Fruit fly (Drosophila melanogaster): Measurements from ENCODE around the gene CG7377.

CG7377 gene

dm6 chr3L:11609153-11609809 lies 19.8 kb downstream of the CG7377 start, which contains the start of gene Duba:
Gene Duba (minus strand): TSS chr3L:11609465.
- TF ChIP-seq kay (GFP tag; ENCODE audit: borderline replicate concordance): no peak
- peak; percentile 44 for TF ChIP-seq Mnt (GFP tag; optimal IDR thresholded peaks at IDR 0.05)
- peak; percentile 23 for TF ChIP-seq CG5204 (GFP tag; optimal IDR thresholded peaks at IDR 0.05)

- TF ChIP-seq CG1620 (GFP tag; optimal IDR thresholded peaks at IDR 0.05) (no peak), cic (GFP tag; optimal IDR thresholded peaks at IDR 0.05) (no peak), CG11617 (GFP tag; optimal IDR thresholded peaks at IDR 0.05) (no peak), kay (GFP tag; ENCODE audit: borderline replicate concordance) (no peak), toe (GFP tag; optimal IDR thresholded peaks at IDR 0.05) (no peak), Clk (GFP tag; optimal IDR thresholded peaks at IDR 0.05) (no peak), Hr96 (GFP tag; optimal IDR thresholded peaks at IDR 0.05) (no peak), Crg-1 (GFP tag; optimal IDR thresholded peaks at IDR 0.05) (no peak), Mnt (GFP tag; optimal IDR thresholded peaks at IDR 0.05) (no peak), bab1 (GFP tag; optimal IDR thresholded peaks at IDR 0.05) (no peak), CG7045 (GFP tag; optimal IDR thresholded peaks at IDR 0.05) (no peak)
Observed at dm6 chr3L:11609835-11610234, 20.3 kb downstream of the CG7377 start, which contains the start of gene CG42832. Gene CG42832 (plus strand): TSS chr3L:11610135.

DNA sequence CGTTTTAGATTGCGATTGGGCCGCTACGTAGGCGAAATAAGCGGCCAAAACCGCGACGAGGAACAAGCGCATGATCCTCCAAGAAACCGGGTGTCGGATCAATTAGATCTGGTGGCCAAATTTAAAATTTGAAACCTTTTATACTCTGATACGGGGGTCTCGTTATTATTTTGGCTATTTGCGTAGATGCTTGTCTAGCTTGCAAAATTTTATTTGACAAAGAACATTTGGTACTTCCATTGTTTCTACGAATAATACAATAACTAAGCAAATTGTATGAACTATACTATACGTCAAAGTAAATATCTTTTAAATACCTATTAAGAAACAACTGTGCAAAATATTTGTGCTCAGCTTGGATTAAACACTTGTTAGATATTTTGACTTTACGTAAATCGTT lies 30.5 kb downstream of the CG7377 start, which contains the start of gene Muc68Ca:
Muc68Ca (minus strand) TSS at position 101 of the 400 bp plus-strand sequence.
- TF ChIP-seq tj (GFP tag; optimal IDR thresholded peaks at IDR 0.05) (no peak), bab1 (GFP tag; optimal IDR thresholded peaks at IDR 0.05) (no peak), toe (GFP tag; optimal IDR thresholded peaks at IDR 0.05) (no peak), Hr96 (GFP tag; optimal IDR thresholded peaks at IDR 0.05) (no peak), ovo (GFP tag; optimal IDR thresholded peaks at IDR 0.05) (no peak), CG11617 (GFP tag; optimal IDR thresholded peaks at IDR 0.05) (no peak), cic (GFP tag; optimal IDR thresholded peaks at IDR 0.05) (no peak), CG1620 (GFP tag; optimal IDR thresholded peaks at IDR 0.05) (no peak), CG7101 (tag; optimal IDR thresholded peaks at IDR 0.05) (no peak), CG5204 (GFP tag; optimal IDR thresholded peaks at IDR 0.05) (no peak), Mnt (GFP tag; optimal IDR thresholded peaks at IDR 0.05) (no peak), CG14711 (tag; optimal IDR thresholded peaks at IDR 0.05) (no peak), Crg-1 (GFP tag; optimal IDR thresholded peaks at IDR 0.05) (no peak), pad (GFP tag; optimal IDR thresholded peaks at IDR 0.05) (no peak), CG12768 (GFP tag; optimal IDR thresholded peaks at IDR 0.05) (no peak), CG7045 (GFP tag; optimal IDR thresholded peaks at IDR 0.05) (no peak), kay (GFP tag; ENCODE audit: borderline replicate concordance) (no peak), cnc (optimal IDR thresholded peaks at IDR 0.05) (no peak)

dm6 chr3L:11622750-11623149 lies 33.3 kb downstream of the CG7377 start:
- peak; percentile 65 for TF ChIP-seq tj (GFP tag; optimal IDR thresholded peaks at IDR 0.05)
- no peak for TF ChIP-seq CG11617 (GFP tag; optimal IDR thresholded peaks at IDR 0.05)
- no peak for TF ChIP-seq CG33017 (tag; optimal IDR thresholded peaks at IDR 0.05)
- no peak for TF ChIP-seq Crg-1 (GFP tag; optimal IDR thresholded peaks at IDR 0.05)
- no peak for TF ChIP-seq ovo (GFP tag; optimal IDR thresholded peaks at IDR 0.05)
- TF ChIP-seq cic (GFP tag; optimal IDR thresholded peaks at IDR 0.05): no peak
- TF ChIP-seq bab1 (GFP tag; optimal IDR thresholded peaks at IDR 0.05): no peak
- TF ChIP-seq kay (GFP tag; ENCODE audit: borderline replicate concordance): peak; percentile 84

- no peak for TF ChIP-seq CG7045 (GFP tag; optimal IDR thresholded peaks at IDR 0.05)
- TF ChIP-seq Crg-1 (GFP tag; optimal IDR thresholded peaks at IDR 0.05): no peak
- peak; percentile 57 for TF ChIP-seq CG7101 (tag; optimal IDR thresholded peaks at IDR 0.05)
- peak; percentile 27 for TF ChIP-seq pad (GFP tag; optimal IDR thresholded peaks at IDR 0.05)
- peak; percentile 26 for TF ChIP-seq CG14711 (tag; optimal IDR thresholded peaks at IDR 0.05)
- peak; percentile 75 for TF ChIP-seq bab1 (GFP tag; optimal IDR thresholded peaks at IDR 0.05)
- TF ChIP-seq kay (GFP tag; ENCODE audit: borderline replicate concordance): peak; percentile 96
- TF ChIP-seq cnc (optimal IDR thresholded peaks at IDR 0.05): no peak
- TF ChIP-seq ovo (GFP tag; optimal IDR thresholded peaks at IDR 0.05): no peak
- no peak for TF ChIP-seq CG5204 (GFP tag; optimal IDR thresholded peaks at IDR 0.05)
- peak; percentile 30 for TF ChIP-seq CG12768 (GFP tag; optimal IDR thresholded peaks at IDR 0.05)
- peak; percentile 10 for TF ChIP-seq toe (GFP tag; optimal IDR thresholded peaks at IDR 0.05)
- peak; percentile 39 for TF ChIP-seq tj (GFP tag; optimal IDR thresholded peaks at IDR 0.05)
- no peak for TF ChIP-seq CG1620 (GFP tag; optimal IDR thresholded peaks at IDR 0.05)
- TF ChIP-seq cic (GFP tag; optimal IDR thresholded peaks at IDR 0.05): peak; percentile 73
- peak; percentile 59 for TF ChIP-seq CG33017 (tag; optimal IDR thresholded peaks at IDR 0.05)
- TF ChIP-seq CG11617 (GFP tag; optimal IDR thresholded peaks at IDR 0.05): peak; percentile 64
- TF ChIP-seq Hr96 (GFP tag; optimal IDR thresholded peaks at IDR 0.05): no peak
- TF ChIP-seq Mnt (GFP tag; optimal IDR thresholded peaks at IDR 0.05): peak; percentile 47
- TF ChIP-seq Clk (GFP tag; optimal IDR thresholded peaks at IDR 0.05): no peak
Observed at dm6 chr3L:11623245-11623883, 33.9 kb downstream of the CG7377 start.

dm6 chr3L:11624281-11624680 lies 34.8 kb downstream of the CG7377 start, which contains the start of gene Akr1B:
Gene Akr1B (minus strand): TSS chr3L:11624381.
- TF ChIP-seq ovo (GFP tag; optimal IDR thresholded peaks at IDR 0.05): no peak
- no peak for TF ChIP-seq CG7101 (tag; optimal IDR thresholded peaks at IDR 0.05)
- TF ChIP-seq CG12768 (GFP tag; optimal IDR thresholded peaks at IDR 0.05): no peak
- no peak for TF ChIP-seq Hr96 (GFP tag; optimal IDR thresholded peaks at IDR 0.05)
- TF ChIP-seq CG33017 (tag; optimal IDR thresholded peaks at IDR 0.05): no peak
- TF ChIP-seq cic (GFP tag; optimal IDR thresholded peaks at IDR 0.05): no peak
- no peak for TF ChIP-seq CG14711 (tag; optimal IDR thresholded peaks at IDR 0.05)
- no peak for TF ChIP-seq CG1620 (GFP tag; optimal IDR thresholded peaks at IDR 0.05)
- no peak for TF ChIP-seq CG7045 (GFP tag; optimal IDR thresholded peaks at IDR 0.05)
- no peak for TF ChIP-seq CG11617 (GFP tag; optimal IDR thresholded peaks at IDR 0.05)
- no peak for TF ChIP-seq bab1 (GFP tag; optimal IDR thresholded peaks at IDR 0.05)
- TF ChIP-seq Clk (GFP tag; optimal IDR thresholded peaks at IDR 0.05): no peak
- TF ChIP-seq toe (GFP tag; optimal IDR thresholded peaks at IDR 0.05): no peak
- TF ChIP-seq pad (GFP tag; optimal IDR thresholded peaks at IDR 0.05): no peak
- TF ChIP-seq CG5204 (GFP tag; optimal IDR thresholded peaks at IDR 0.05): no peak
- no peak for TF ChIP-seq kay (GFP tag; ENCODE audit: borderline replicate concordance)
- no peak for TF ChIP-seq tj (GFP tag; optimal IDR thresholded peaks at IDR 0.05)

All from whole organism, adult.